Fruit fly (Drosophila melanogaster): ENCODE results near the gene Rala.
A peak's percentile ranks its signal among the peaks of the same experiment; 100 is the strongest.

Rala gene

DNA sequence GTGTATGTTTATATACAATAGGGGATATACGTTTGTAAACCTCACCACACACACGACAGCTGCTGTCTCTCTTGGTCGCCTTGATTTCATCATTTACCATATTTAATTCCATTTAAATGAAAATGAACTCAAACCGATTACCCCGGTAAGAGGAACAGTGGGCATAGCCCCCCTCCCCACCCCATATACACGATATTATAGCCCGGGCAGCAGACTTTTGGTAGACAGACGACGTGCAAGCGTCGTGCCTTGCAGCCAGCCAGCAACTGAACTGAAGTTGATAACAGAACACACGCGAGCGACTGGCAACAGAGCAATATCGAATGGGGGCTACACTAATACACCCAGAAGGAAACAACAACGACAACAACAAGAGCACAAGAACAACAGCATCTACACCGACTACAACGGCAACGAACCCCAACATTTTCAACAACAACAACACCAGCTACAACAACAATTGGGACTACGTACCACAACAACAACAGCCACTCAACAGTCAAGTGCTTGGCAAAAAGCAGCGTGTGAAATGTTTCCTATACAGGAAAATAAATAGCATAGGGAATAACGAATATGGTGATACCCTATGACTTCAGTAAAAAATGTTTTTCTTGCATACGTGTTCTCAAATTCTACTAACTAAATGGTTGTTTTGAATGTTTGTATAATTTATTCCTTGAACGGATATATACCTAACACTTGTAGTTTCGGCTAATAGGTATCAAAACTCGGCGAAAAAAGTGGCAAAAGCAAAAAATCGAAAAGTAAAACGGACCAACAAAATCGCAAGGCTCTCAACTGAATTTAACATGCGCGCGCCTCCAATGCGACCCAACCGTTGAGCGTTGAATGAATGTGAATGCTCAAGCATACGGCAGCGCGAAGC, 23.8 kb upstream of the Rala start (continued):
- peak; percentile 1 for TF ChIP-seq Mad (GFP tag; optimal IDR thresholded peaks at IDR 0.05)
- peak; percentile 76 for TF ChIP-seq gsb (GFP tag; IDR thresholded peaks at IDR 0.05)
- TF ChIP-seq Drgx (GFP tag; IDR thresholded peaks at IDR 0.05): peak; percentile 87
- TF ChIP-seq CG15011 (GFP tag; optimal IDR thresholded peaks at IDR 0.05): peak; percentile 76
- peak; percentile 69 for TF ChIP-seq CG3163 (GFP tag; optimal IDR thresholded peaks at IDR 0.05)
- peak; percentile 37 for TF ChIP-seq CG9437 (GFP tag; optimal IDR thresholded peaks at IDR 0.05)
- no peak for TF ChIP-seq unc-4 (GFP tag; IDR thresholded peaks at IDR 0.05; ENCODE audit: partially characterized antibody)
- peak; percentile 82 for TF ChIP-seq Dek (tag; optimal IDR thresholded peaks at IDR 0.05)
- peak; percentile 87 for TF ChIP-seq CG13424 (tag; optimal IDR thresholded peaks at IDR 0.05)
- TF ChIP-seq pzg (GFP tag; optimal IDR thresholded peaks at IDR 0.05): no peak
- peak; percentile 38 for TF ChIP-seq CG6765 (GFP tag; optimal IDR thresholded peaks at IDR 0.05)
- peak; percentile 65 for TF ChIP-seq dmrt11E (tag; optimal IDR thresholded peaks at IDR 0.05)
- TF ChIP-seq jigr1 (GFP tag; IDR thresholded peaks at IDR 0.05): peak; percentile 63; the same call in 2 of the 3 replicates
- TF ChIP-seq wor (GFP tag; IDR thresholded peaks at IDR 0.05): peak; percentile 77
- TF ChIP-seq CG15073 (GFP tag; optimal IDR thresholded peaks at IDR 0.05): peak; percentile 55
- TF ChIP-seq lab (GFP tag; optimal IDR thresholded peaks at IDR 0.05): peak; percentile 77
- TF ChIP-seq slp2 (GFP tag; optimal IDR thresholded peaks at IDR 0.05): peak; percentile 71
- peak; percentile 17; the same call in 1 of the 2 replicates for TF ChIP-seq MBD-R2 (GFP tag; IDR thresholded peaks at IDR 0.05)
- TF ChIP-seq CG8388 (GFP tag; optimal IDR thresholded peaks at IDR 0.05): peak; percentile 68
- peak; percentile 75 for TF ChIP-seq CG14667 (GFP tag; IDR thresholded peaks at IDR 0.05)
- peak; percentile 70 for TF ChIP-seq bcd (GFP tag; optimal IDR thresholded peaks at IDR 0.05)
- TF ChIP-seq sisA (GFP tag; IDR thresholded peaks at IDR 0.05): peak; percentile 74
- peak; percentile 73 for TF ChIP-seq Asciz (GFP tag; optimal IDR thresholded peaks at IDR 0.05)
- TF ChIP-seq CG2712 (tag; optimal IDR thresholded peaks at IDR 0.05): peak; percentile 85
- TF ChIP-seq stwl (tag; optimal IDR thresholded peaks at IDR 0.05): no peak
- no peak for TF ChIP-seq bigmax (GFP tag; optimal IDR thresholded peaks at IDR 0.05)
- TF ChIP-seq bab2 (GFP tag; optimal IDR thresholded peaks at IDR 0.05): peak; percentile 86
- no peak for TF ChIP-seq Dip2 (GFP tag; IDR thresholded peaks at IDR 0.05)
- TF ChIP-seq br (optimal IDR thresholded peaks at IDR 0.05): no peak
- no peak for TF ChIP-seq CG4617 (GFP tag; optimal IDR thresholded peaks at IDR 0.05; ENCODE audit: borderline replicate concordance)
- TF ChIP-seq twi (tag; optimal IDR thresholded peaks at IDR 0.05): peak; percentile 49
- TF ChIP-seq tx (GFP tag; optimal IDR thresholded peaks at IDR 0.05): peak; percentile 82
- peak; percentile 82 for TF ChIP-seq CG16863 (GFP tag; optimal IDR thresholded peaks at IDR 0.05)
- TF ChIP-seq Poxn (GFP tag; IDR thresholded peaks at IDR 0.05): peak; percentile 67
- TF ChIP-seq en (GFP tag; optimal IDR thresholded peaks at IDR 0.05): peak; percentile 66
- TF ChIP-seq emc (GFP tag; optimal IDR thresholded peaks at IDR 0.05): peak; percentile 79
- no peak for TF ChIP-seq Sry-β (GFP tag; optimal IDR thresholded peaks at IDR 0.05)
- peak; percentile 70 for TF ChIP-seq CG4820 (GFP tag; optimal IDR thresholded peaks at IDR 0.05)
- TF ChIP-seq CG11696 (GFP tag; IDR thresholded peaks at IDR 0.05): peak; percentile 55
- TF ChIP-seq GATAe (GFP tag; conservative IDR thresholded peaks at IDR 0.05): no peak
- TF ChIP-seq mirr (GFP tag; optimal IDR thresholded peaks at IDR 0.05): peak; percentile 97
- TF ChIP-seq CG10321 (GFP tag; IDR thresholded peaks at IDR 0.05): peak; percentile 61; the same call in 1 of the 2 replicates
- TF ChIP-seq Adf1 (GFP tag; IDR thresholded peaks at IDR 0.05): peak; percentile 73
- peak; percentile 71 for TF ChIP-seq CG10543 (GFP tag; optimal IDR thresholded peaks at IDR 0.05)
- peak; percentile 61 for TF ChIP-seq cato (GFP tag; optimal IDR thresholded peaks at IDR 0.05; ENCODE audit: borderline replicate concordance)
- no peak for TF ChIP-seq crp (GFP tag; optimal IDR thresholded peaks at IDR 0.05)
- peak; percentile 87 for TF ChIP-seq CoRest (tag; optimal IDR thresholded peaks at IDR 0.05)
- TF ChIP-seq rib (GFP tag; IDR thresholded peaks at IDR 0.05): no peak; the same call in 1 of the 2 replicates
- no peak for TF ChIP-seq CG18011 (GFP tag; optimal IDR thresholded peaks at IDR 0.05)
